Worm (Caenorhabditis elegans) whole organism, young adult: ENCODE measurements around the gene K03A11.4.

Experiments used
- B0019.2 ChIP-seq: fragments of 200-800 bp; sonication (Bioruptor generic); conservative IDR thresholded peaks from 2 replicates; pipeline ENCODE4 v1.3.6; 2022; ENCODE audit warnings: missing genetic modification reagents, missing genetic modification characterization, missing compliant biosample characterization
- B0261.1 ChIP-seq: sonication (generic microtip); optimal IDR thresholded peaks from 2 replicates; lab custom pipeline; 2016; ENCODE audit warnings: mild to moderate bottlenecking, missing genetic modification characterization, moderate library complexity, missing compliant biosample characterization
- C17E4.6 ChIP-seq: fragments of 200-800 bp; sonication (Bioruptor generic); IDR thresholded peaks from 2 replicates; pipeline ENCODE4 v1.3.6; 2022; ENCODE audit warnings: missing genetic modification reagents, missing genetic modification characterization, missing compliant biosample characterization
- F57C9.4 ChIP-seq: sonication (generic microtip); optimal IDR thresholded peaks from 2 replicates; lab custom pipeline; 2017; ENCODE audit warnings: mild to moderate bottlenecking, missing genetic modification characterization, missing compliant biosample characterization
- K12H6.12 ChIP-seq: fragments of 200-800 bp; sonication (Bioruptor generic); optimal IDR thresholded peaks from 2 replicates; lab custom pipeline; 2018; ENCODE audit warnings: mild to moderate bottlenecking, missing genetic modification characterization, missing compliant biosample characterization
- Y53F4B.3 ChIP-seq: fragments of 200-800 bp; sonication (Bioruptor generic); IDR thresholded peaks from 2 replicates; pipeline ENCODE4 v1.3.6; 2022; ENCODE audit warnings: missing genetic modification reagents, missing genetic modification characterization, missing compliant biosample characterization
- atf-7 ChIP-seq: sonication (generic microtip); optimal IDR thresholded peaks from 2 replicates; lab custom pipeline; 2017; ENCODE audit warnings: mild to moderate bottlenecking, missing genetic modification characterization, missing compliant biosample characterization
- ccch-3 ChIP-seq: fragments of 200-800 bp; sonication (Bioruptor generic); optimal IDR thresholded peaks from 2 replicates; lab custom pipeline; 2018; ENCODE audit warnings: mild to moderate bottlenecking, missing genetic modification characterization, missing compliant biosample characterization
- ceh-100 ChIP-seq: fragments of 200-800 bp; sonication (Bioruptor generic); IDR thresholded peaks from 2 replicates; pipeline ENCODE4 v1.3.6; 2022; ENCODE audit warnings: missing genetic modification reagents, missing genetic modification characterization, missing compliant biosample characterization
- ceh-27 ChIP-seq: fragments of 200-800 bp; sonication (Bioruptor generic); optimal IDR thresholded peaks from 2 replicates; lab custom pipeline; 2018; ENCODE audit warnings: mild to moderate bottlenecking, missing genetic modification characterization, moderate library complexity, missing compliant biosample characterization
- ceh-91 ChIP-seq: fragments of 200-800 bp; sonication (Bioruptor generic); IDR thresholded peaks from 2 replicates; pipeline ENCODE4 v1.3.6; 2022; ENCODE audit warnings: missing genetic modification reagents, missing genetic modification characterization, missing compliant biosample characterization
- chd-7 ChIP-seq: sonication (generic microtip); optimal IDR thresholded peaks from 2 replicates; lab custom pipeline; 2016; ENCODE audit warnings: mild to moderate bottlenecking, missing genetic modification characterization, moderate library complexity, missing compliant biosample characterization
- dpl-1 ChIP-seq: fragments of 150-350 bp; optimal IDR thresholded peaks from 2 replicates; lab custom pipeline; 2014; ENCODE audit warnings: missing biosample characterization, missing genetic modification reagents, missing genetic modification characterization
- egl-18 ChIP-seq: fragments of 200-800 bp; sonication (Bioruptor generic); IDR thresholded peaks from 2 replicates; pipeline ENCODE4 v1.3.6; 2022; ENCODE audit warnings: missing genetic modification reagents, missing genetic modification characterization, missing compliant biosample characterization
- egl-44 ChIP-seq: fragments of 200-800 bp; sonication (Bioruptor generic); IDR thresholded peaks from 2 replicates; pipeline ENCODE4 v1.3.6; 2022; ENCODE audit warnings: missing genetic modification reagents, missing genetic modification characterization, missing compliant biosample characterization
- ekl-4 ChIP-seq: fragments of 200-800 bp; sonication (Bioruptor generic); IDR thresholded peaks from 2 replicates; pipeline ENCODE4 v1.3.6; 2022; ENCODE audit warnings: missing genetic modification reagents, missing genetic modification characterization, missing compliant biosample characterization
- ets-4 ChIP-seq: fragments of 200-800 bp; sonication (Bioruptor generic); optimal IDR thresholded peaks from 2 replicates; lab custom pipeline; 2018; ENCODE audit warnings: mild to moderate bottlenecking, missing genetic modification characterization, missing compliant biosample characterization
- him-1 ChIP-seq: sonication (generic microtip); optimal IDR thresholded peaks from 2 replicates; lab custom pipeline; 2016; ENCODE audit warnings: missing genotype, missing genetic modification reagents, missing genetic modification characterization, missing compliant biosample characterization
- hlh-12 ChIP-seq: sonication (generic microtip); optimal IDR thresholded peaks from 2 replicates; lab custom pipeline; 2016; ENCODE audit warnings: missing genetic modification characterization, missing compliant biosample characterization
- hmg-1.2 ChIP-seq: fragments of 200-800 bp; sonication (Bioruptor generic); IDR thresholded peaks from 2 replicates; pipeline ENCODE4 v1.3.6; 2022; ENCODE audit warnings: missing genetic modification reagents, missing genetic modification characterization, missing compliant biosample characterization
- lag-1 ChIP-seq: fragments of 200-800 bp; sonication (Bioruptor generic); IDR thresholded peaks from 2 replicates; pipeline ENCODE4 v1.3.6; 2022; ENCODE audit warnings: missing genetic modification reagents, missing genetic modification characterization, missing compliant biosample characterization
- lsy-27 ChIP-seq: sonication (generic microtip); optimal IDR thresholded peaks from 2 replicates; lab custom pipeline; 2017; ENCODE audit warnings: missing genetic modification characterization, mild to moderate bottlenecking, missing compliant biosample characterization, antibody characterized with exemption, missing genotype, borderline replicate concordance; ENCODE audit not compliant: insufficient read depth
- madf-10 ChIP-seq: sonication (generic microtip); optimal IDR thresholded peaks from 2 replicates; lab custom pipeline; 2016; ENCODE audit warnings: mild to moderate bottlenecking, missing genetic modification characterization, missing compliant biosample characterization
- madf-3 ChIP-seq: fragments of 200-800 bp; sonication (Bioruptor generic); IDR thresholded peaks from 2 replicates; pipeline ENCODE4 v1.3.6; 2022; ENCODE audit warnings: missing genetic modification reagents, missing genetic modification characterization, missing compliant biosample characterization
- madf-6 ChIP-seq: fragments of 200-800 bp; sonication (Bioruptor generic); IDR thresholded peaks from 2 replicates; pipeline ENCODE4 v1.3.6; 2022; ENCODE audit warnings: missing genetic modification reagents, missing genetic modification characterization, missing compliant biosample characterization
- mxl-1 ChIP-seq: sonication (generic microtip); optimal IDR thresholded peaks from 2 replicates; lab custom pipeline; 2016; ENCODE audit warnings: missing genetic modification characterization, missing compliant biosample characterization
- nhr-27 ChIP-seq: fragments of 200-800 bp; sonication (Bioruptor generic); optimal IDR thresholded peaks from 2 replicates; lab custom pipeline; 2018; ENCODE audit warnings: mild to moderate bottlenecking, missing genetic modification characterization, moderate library complexity, missing compliant biosample characterization
- nhr-80 ChIP-seq: sonication (generic microtip); optimal IDR thresholded peaks from 2 replicates; lab custom pipeline; 2016; ENCODE audit warnings: missing genetic modification characterization, missing compliant biosample characterization
- sdz-38 ChIP-seq: sonication (generic microtip); optimal IDR thresholded peaks from 2 replicates; lab custom pipeline; 2016; ENCODE audit warnings: missing genotype, missing genetic modification characterization, missing compliant biosample characterization
- sptf-2 ChIP-seq: fragments of 200-800 bp; sonication (Bioruptor generic); optimal IDR thresholded peaks from 2 replicates; lab custom pipeline; 2018; ENCODE audit warnings: mild to moderate bottlenecking, missing genetic modification characterization, missing compliant biosample characterization
- zim-3 ChIP-seq: sonication (generic microtip); optimal IDR thresholded peaks from 2 replicates; lab custom pipeline; 2017; ENCODE audit warnings: mild to moderate bottlenecking, missing genetic modification characterization, moderate library complexity, missing compliant biosample characterization
- ztf-25 ChIP-seq: fragments of 200-800 bp; sonication (Bioruptor generic); IDR thresholded peaks from 2 replicates; pipeline ENCODE4 v1.3.6; 2022; ENCODE audit warnings: missing genetic modification reagents, missing genetic modification characterization, missing compliant biosample characterization
- ztf-3 ChIP-seq: fragments of 200-800 bp; sonication (Bioruptor generic); optimal IDR thresholded peaks from 2 replicates; lab custom pipeline; 2018; ENCODE audit warnings: mild to moderate bottlenecking, missing genetic modification characterization, missing compliant biosample characterization
- ztf-6 ChIP-seq: fragments of 200-800 bp; sonication (Bioruptor generic); IDR thresholded peaks from 2 replicates; pipeline ENCODE4 v1.3.6; 2022; ENCODE audit warnings: missing genetic modification reagents, missing genetic modification characterization, missing compliant biosample characterization

The K03A11.4 gene

ce11 chrX:13055560-13055959 is 22.4 kb upstream of the K03A11.4 start, which contains the start of gene K03A11.6:
Gene K03A11.6, plus strand, starts transcription at chrX:13055860.
- no peak for TF ChIP-seq mxl-1 (tag; lab: Kevin White, UChicago)
- no peak for TF ChIP-seq zim-3 (tag; lab: Kevin White, UChicago)

- TF ChIP-seq zim-3 (tag; lab: Kevin White, UChicago) (no peak), him-1 (no peak), nhr-80 (tag; lab: Kevin White, UChicago) (peak; percentile 82)
Measured at ce11 chrX:13059984-13060383, 18.0 kb upstream of the K03A11.4 start.

- TF ChIP-seq mxl-1 (tag; lab: Kevin White, UChicago) = no peak
- TF ChIP-seq F57C9.4 (tag; lab: Kevin White, UChicago) = no peak
- TF ChIP-seq egl-18 (GFP tag; lab: Robert Waterston, UW) = no peak
- TF ChIP-seq lsy-27 (tag; lab: Kevin White, UChicago) = no peak
- no peak for TF ChIP-seq hmg-1.2
- TF ChIP-seq ets-4 = no peak
- TF ChIP-seq madf-3 (GFP tag; lab: Robert Waterston, UW) = no peak
- TF ChIP-seq Y53F4B.3 (GFP tag; lab: Robert Waterston, UW) = no peak
- no peak for TF ChIP-seq ztf-3 (GFP tag; lab: Kevin White, UChicago)
- TF ChIP-seq egl-44 (GFP tag; lab: Robert Waterston, UW) = no peak
- no peak for TF ChIP-seq ceh-91 (GFP tag; lab: Robert Waterston, UW)
- TF ChIP-seq ztf-6 (GFP tag; lab: Robert Waterston, UW) = no peak
- no peak for TF ChIP-seq hlh-12 (tag; lab: Kevin White, UChicago)
- TF ChIP-seq sptf-2 (GFP tag; lab: Kevin White, UChicago) = no peak
- TF ChIP-seq B0261.1 (tag; lab: Kevin White, UChicago) = no peak
- TF ChIP-seq ekl-4 (GFP tag; lab: Robert Waterston, UW) = no peak
- no peak for TF ChIP-seq C17E4.6 (GFP tag; lab: Robert Waterston, UW)
- TF ChIP-seq B0019.2 (GFP tag; lab: Robert Waterston, UW) = no peak
Measured at ce11 chrX:13061366-13061765, 16.6 kb upstream of the K03A11.4 start.

DNA sequence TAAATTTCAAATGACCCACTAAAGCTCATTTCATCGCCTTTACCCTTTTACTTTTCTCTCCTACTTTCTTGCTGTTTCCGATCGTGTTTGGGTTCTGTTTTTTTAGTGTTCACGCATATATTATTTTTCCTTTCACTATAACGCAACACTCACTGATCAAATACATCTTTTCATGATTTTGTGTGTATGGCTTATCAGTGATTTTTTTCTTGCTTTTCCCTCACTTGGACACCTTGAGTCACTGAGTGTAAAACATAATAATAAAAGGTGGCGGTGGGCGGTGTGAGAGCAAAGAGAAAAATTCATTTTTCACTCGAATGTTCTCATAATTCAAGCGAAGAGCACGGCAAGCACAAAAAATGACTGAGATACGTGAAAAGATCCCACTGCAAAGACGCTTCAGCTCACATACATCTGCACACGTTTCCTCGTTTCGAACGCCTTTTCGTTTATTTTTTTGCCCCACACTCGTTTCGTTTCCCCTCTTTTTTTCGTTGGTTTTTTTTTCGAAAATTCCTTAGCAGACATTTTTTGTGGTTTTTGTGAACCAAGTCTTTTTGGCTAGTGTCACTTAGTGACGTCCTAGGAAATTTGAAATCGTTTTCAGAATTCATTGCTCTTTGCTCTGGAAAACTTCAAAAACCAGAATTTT is 14.9 kb upstream of the K03A11.4 start, which contains the start of gene K03A11.5:
TSS of gene K03A11.5 (plus strand) at position 602 of the 652 bp plus-strand sequence.
- TF ChIP-seq atf-7 (tag; lab: Kevin White, UChicago) = no peak
- no peak for TF ChIP-seq madf-10
- TF ChIP-seq nhr-80 (tag; lab: Kevin White, UChicago) = peak; percentile 53
- no peak for TF ChIP-seq zim-3 (tag; lab: Kevin White, UChicago)
- TF ChIP-seq chd-7 (tag; lab: Kevin White, UChicago) = no peak

DNA sequence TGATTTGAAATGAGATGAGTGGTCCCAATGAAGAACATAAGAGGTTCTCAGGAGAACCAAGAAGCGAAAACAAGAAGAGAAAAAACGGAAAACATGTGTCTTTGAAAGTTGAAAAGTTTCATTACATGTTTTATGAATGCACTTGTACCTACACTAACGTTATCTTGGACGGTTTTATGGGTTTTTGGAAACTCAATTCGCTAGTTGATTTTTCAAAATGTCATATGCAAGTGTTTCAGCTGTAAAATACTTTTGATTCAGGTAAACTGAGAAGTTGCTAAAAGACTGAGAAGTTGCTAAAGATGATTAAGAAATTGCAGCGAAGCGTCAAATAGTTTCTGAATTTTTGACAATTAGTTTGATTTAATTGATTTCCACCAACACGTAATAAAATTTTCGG is 6.9 kb upstream of the K03A11.4 start, which contains the start of gene cpx-2:
TSS of gene cpx-2 (minus strand) at position 101 of the 400 bp plus-strand sequence.
- TF ChIP-seq ceh-27 (GFP tag; lab: Kevin White, UChicago) = no peak
- TF ChIP-seq madf-3 (GFP tag; lab: Robert Waterston, UW) = no peak
- no peak for TF ChIP-seq madf-6 (GFP tag; lab: Robert Waterston, UW)
- no peak for TF ChIP-seq dpl-1
- no peak for TF ChIP-seq ztf-25 (GFP tag; lab: Robert Waterston, UW)
- no peak for TF ChIP-seq ceh-100 (GFP tag; lab: Robert Waterston, UW)
- no peak for TF ChIP-seq ztf-6 (GFP tag; lab: Robert Waterston, UW)
- no peak for TF ChIP-seq ccch-3 (GFP tag; lab: Kevin White, UChicago)
- TF ChIP-seq sdz-38 = no peak
- no peak for TF ChIP-seq K12H6.12 (tag; lab: Kevin White, UChicago)
- TF ChIP-seq nhr-27 (tag; lab: Kevin White, UChicago) = no peak
- no peak for TF ChIP-seq lag-1 (GFP tag; lab: Robert Waterston, UW)
